Fruit fly (Drosophila melanogaster): Measurements from ENCODE around the gene CG43844.

dm6 chr3R:21937951-21938286 is 48.6 kb downstream of the CG43844 start:
- TF ChIP-seq Sox14 (GFP tag; optimal IDR thresholded peaks at IDR 0.05) (no peak), topi (GFP tag; optimal IDR thresholded peaks at IDR 0.05) (no peak)

Measured in whole organism, prepupa.